Worm (Caenorhabditis elegans) whole organism, L1 larva: ENCODE data around the gene ZK856.7.

ENCODE experiments used
- ama-1 ChIP-seq: fragments of 150-350 bp; optimal IDR thresholded peaks from 2 replicates; lab custom pipeline; 2014
- ceh-63 ChIP-seq: fragments of 200-800 bp; sonication (Bioruptor generic); optimal IDR thresholded peaks from 2 replicates; lab custom pipeline; 2018; ENCODE audit warnings: mild to moderate bottlenecking, missing genetic modification characterization, missing compliant biosample characterization
- efl-1 ChIP-seq, 4 experiments: fragments of 150-350 bp; optimal IDR thresholded peaks in 3 of 4; peaks in 1 of 4; 1 replicate in 1 of 4; 2 replicates in 3 of 4; lab custom pipeline; 2014; ENCODE audit warnings: missing biosample characterization in 2 of 4, missing genetic modification characterization in 2 of 4, missing genetic modification reagents in 2 of 4
- nhr-12 ChIP-seq: sonication (generic microtip); optimal IDR thresholded peaks from 2 replicates; lab custom pipeline; 2017; ENCODE audit warnings: missing biosample characterization, missing genetic modification characterization
- nhr-85 ChIP-seq: sonication (generic microtip); peaks from one replicate; lab custom pipeline; 2016; ENCODE audit warnings: missing genetic modification characterization, inconsistent platforms, missing compliant biosample characterization

ce11 chrV:10182984-10183383, 18.9 kb upstream of the ZK856.7 start, which contains the start of gene ZK856.4:
- TF ChIP-seq nhr-85 (no peak), efl-1 (optimal IDR thresholded peaks at IDR 0.05; lab: Kevin White, UChicago) (no peak), efl-1 (GFP tag; optimal IDR thresholded peaks at IDR 0.05 in 1 of 2; lab: Kevin White, UChicago) (no peak), ama-1 (lab: Kevin White, UChicago) (no peak), ceh-63 (no peak), nhr-12 (tag; lab: Kevin White, UChicago) (no peak)
